Worm (Caenorhabditis elegans) whole organism, young adult: ENCODE results near the gene sri-61.
"Not testable (repeated sequence)": the region's sequence is repeated elsewhere in the genome, so short reads cannot be mapped to it uniquely, and the experiment has no call there.

Experiments used
- C06A6.2 ChIP-seq: fragments of 200-800 bp; sonication (Bioruptor generic); conservative IDR thresholded peaks from 2 replicates; pipeline ENCODE4 v1.3.6; 2022; ENCODE audit warnings: missing genetic modification characterization, missing compliant biosample characterization
- F22D6.2 ChIP-seq: sonication (generic microtip); optimal IDR thresholded peaks from 2 replicates; lab custom pipeline; 2016; ENCODE audit warnings: mild to moderate bottlenecking, missing genetic modification characterization, missing compliant biosample characterization
- F33H1.4 ChIP-seq: fragments of 200-800 bp; sonication (Bioruptor generic); IDR thresholded peaks from 2 replicates; pipeline ENCODE4 v1.3.6; 2022; ENCODE audit warnings: missing genetic modification reagents, missing genetic modification characterization, missing compliant biosample characterization
- F55B11.4 ChIP-seq: sonication (generic microtip); optimal IDR thresholded peaks from 2 replicates; lab custom pipeline; 2016; ENCODE audit warnings: missing compliant biosample characterization, missing genetic modification characterization, borderline replicate concordance; ENCODE audit not compliant: insufficient read depth
- F57A8.1 ChIP-seq: fragments of 200-800 bp; sonication (Bioruptor generic); optimal IDR thresholded peaks from 2 replicates; lab custom pipeline; 2018; ENCODE audit warnings: mild to moderate bottlenecking, missing genetic modification characterization, moderate library complexity, missing compliant biosample characterization
- K11D2.4 ChIP-seq: fragments of 200-800 bp; sonication (Bioruptor generic); IDR thresholded peaks from 2 replicates; pipeline ENCODE4 v1.3.6; 2022; ENCODE audit warnings: missing genetic modification reagents, missing genetic modification characterization, missing compliant biosample characterization
- Y53F4B.3 ChIP-seq: fragments of 200-800 bp; sonication (Bioruptor generic); IDR thresholded peaks from 2 replicates; pipeline ENCODE4 v1.3.6; 2022; ENCODE audit warnings: missing genetic modification reagents, missing genetic modification characterization, missing compliant biosample characterization
- Y79H2A.3 ChIP-seq: fragments of 200-800 bp; sonication (Bioruptor generic); conservative IDR thresholded peaks from 2 replicates; pipeline ENCODE4 v1.3.6; 2022; ENCODE audit warnings: missing genetic modification reagents, missing genetic modification characterization, missing compliant biosample characterization
- Y95B8A.8 ChIP-seq: fragments of 200-800 bp; sonication (Bioruptor generic); IDR thresholded peaks from 2 replicates; pipeline ENCODE4 v1.3.6; 2022; ENCODE audit warnings: missing genetic modification reagents, missing genetic modification characterization, missing compliant biosample characterization
- ZK185.1 ChIP-seq: sonication (generic microtip); optimal IDR thresholded peaks from 2 replicates; lab custom pipeline; 2016; ENCODE audit warnings: mild to moderate bottlenecking, missing genetic modification characterization, missing compliant biosample characterization; ENCODE audit not compliant: poor library complexity, severe bottlenecking
- atf-7 ChIP-seq: sonication (generic microtip); optimal IDR thresholded peaks from 2 replicates; lab custom pipeline; 2017; ENCODE audit warnings: mild to moderate bottlenecking, missing genetic modification characterization, missing compliant biosample characterization
- athp-1 ChIP-seq: sonication (generic microtip); optimal IDR thresholded peaks from 2 replicates; lab custom pipeline; 2017; ENCODE audit warnings: mild to moderate bottlenecking, missing genetic modification characterization, missing compliant biosample characterization
- bed-2 ChIP-seq: fragments of 200-800 bp; sonication (Bioruptor generic); IDR thresholded peaks from 2 replicates; pipeline ENCODE4 v1.3.6; 2022; ENCODE audit warnings: missing genetic modification reagents, missing genetic modification characterization, missing compliant biosample characterization
- ceh-100 ChIP-seq: fragments of 200-800 bp; sonication (Bioruptor generic); IDR thresholded peaks from 2 replicates; pipeline ENCODE4 v1.3.6; 2022; ENCODE audit warnings: missing genetic modification reagents, missing genetic modification characterization, missing compliant biosample characterization
- ceh-79 ChIP-seq: sonication (generic microtip); optimal IDR thresholded peaks from 2 replicates; lab custom pipeline; 2017; ENCODE audit warnings: mild to moderate bottlenecking, missing genetic modification characterization, missing compliant biosample characterization
- chd-7 ChIP-seq: sonication (generic microtip); optimal IDR thresholded peaks from 2 replicates; lab custom pipeline; 2016; ENCODE audit warnings: mild to moderate bottlenecking, missing genetic modification characterization, moderate library complexity, missing compliant biosample characterization
- gei-17 ChIP-seq: fragments of 200-800 bp; sonication (Bioruptor generic); optimal IDR thresholded peaks from 2 replicates; lab custom pipeline; 2018; ENCODE audit warnings: mild to moderate bottlenecking, missing genetic modification characterization, missing compliant biosample characterization
- hsf-1 ChIP-seq: fragments of 200-800 bp; sonication (Bioruptor generic); IDR thresholded peaks from 2 replicates; pipeline ENCODE4 v1.3.6; 2022; ENCODE audit warnings: missing genetic modification reagents, missing genetic modification characterization, missing compliant biosample characterization
- lin-40 ChIP-seq: sonication (generic microtip); optimal IDR thresholded peaks from 2 replicates; lab custom pipeline; 2016; ENCODE audit warnings: missing genetic modification characterization, mild to moderate bottlenecking, missing compliant biosample characterization, missing genotype, missing genetic modification reagents
- mes-4 ChIP-seq: sonication (generic microtip); optimal IDR thresholded peaks from 2 replicates; lab custom pipeline; 2016; ENCODE audit warnings: missing genotype, missing genetic modification characterization, missing compliant biosample characterization
- nfya-2 ChIP-seq: fragments of 200-800 bp; sonication (Bioruptor generic); IDR thresholded peaks from 2 replicates; pipeline ENCODE4 v1.3.6; 2022; ENCODE audit warnings: missing genetic modification reagents, missing genetic modification characterization, missing compliant biosample characterization
- nhr-120 ChIP-seq: fragments of 200-800 bp; sonication (Bioruptor generic); IDR thresholded peaks from 2 replicates; pipeline ENCODE4 v1.3.6; 2022; ENCODE audit warnings: missing genetic modification characterization, missing compliant biosample characterization
- nhr-27 ChIP-seq: fragments of 200-800 bp; sonication (Bioruptor generic); optimal IDR thresholded peaks from 2 replicates; lab custom pipeline; 2018; ENCODE audit warnings: mild to moderate bottlenecking, missing genetic modification characterization, moderate library complexity, missing compliant biosample characterization
- nhr-80 ChIP-seq: sonication (generic microtip); optimal IDR thresholded peaks from 2 replicates; lab custom pipeline; 2016; ENCODE audit warnings: missing genetic modification characterization, missing compliant biosample characterization
- pbrm-1 ChIP-seq: fragments of 200-800 bp; sonication (Bioruptor generic); IDR thresholded peaks from 2 replicates; pipeline ENCODE4 v1.3.6; 2022; ENCODE audit warnings: missing genetic modification reagents, missing genetic modification characterization, missing compliant biosample characterization
- pha-4 ChIP-seq: fragments of 150-350 bp; sonication (generic microtip); optimal IDR thresholded peaks from 2 replicates; lab custom pipeline; 2014; ENCODE audit warnings: missing biosample characterization, missing genetic modification reagents, missing genetic modification characterization
- rec-8 ChIP-seq, 2 experiments: sonication (generic microtip); optimal IDR thresholded peaks; 2 replicates each; lab custom pipeline; 2016; ENCODE audit warnings: mild to moderate bottlenecking in 2 of 2, missing genetic modification characterization in 2 of 2, missing genetic modification reagents in 2 of 2, missing genotype in 2 of 2, missing biosample characterization in 1 of 2, missing compliant biosample characterization in 1 of 2, moderate library complexity in 1 of 2
- snpc-3.4 ChIP-seq: sonication (generic microtip); optimal IDR thresholded peaks from 2 replicates; lab custom pipeline; 2017; ENCODE audit warnings: missing genetic modification characterization, mild to moderate bottlenecking, missing compliant biosample characterization, antibody characterized with exemption, moderate library complexity, missing genotype, missing genetic modification reagents
- snpc-4 ChIP-seq, 5 experiments: fragments of 150-350 bp in 1 of 5; sonication (generic microtip) in 4 of 5; optimal IDR thresholded peaks; 2 replicates each; lab custom pipeline; 2014 to 2018; ENCODE audit warnings: missing genetic modification characterization in 5 of 5, missing biosample characterization in 3 of 5, antibody characterized with exemption in 2 of 5, mild to moderate bottlenecking in 2 of 5, missing compliant biosample characterization in 2 of 5, missing genotype in 2 of 5, moderate library complexity in 2 of 5, missing genetic modification reagents in 1 of 5
- somi-1 ChIP-seq: fragments of 200-800 bp; sonication (Bioruptor generic); optimal IDR thresholded peaks from 2 replicates; lab custom pipeline; 2018; ENCODE audit warnings: mild to moderate bottlenecking, missing genetic modification characterization, missing compliant biosample characterization
- tbx-9 ChIP-seq: sonication (generic microtip); optimal IDR thresholded peaks from 2 replicates; lab custom pipeline; 2016; ENCODE audit warnings: borderline replicate concordance, missing genetic modification characterization, inconsistent platforms, missing compliant biosample characterization
- xnd-1 ChIP-seq: sonication (generic microtip); optimal IDR thresholded peaks from 2 replicates; lab custom pipeline; 2016; ENCODE audit warnings: missing genotype, missing genetic modification reagents, missing genetic modification characterization, missing compliant biosample characterization
- zfh-2 ChIP-seq: fragments of 200-800 bp; sonication (Bioruptor generic); conservative IDR thresholded peaks from 2 replicates; pipeline ENCODE4 v1.3.6; 2022; ENCODE audit warnings: missing genetic modification reagents, missing genetic modification characterization, missing compliant biosample characterization
- zim-3 ChIP-seq: sonication (generic microtip); optimal IDR thresholded peaks from 2 replicates; lab custom pipeline; 2017; ENCODE audit warnings: mild to moderate bottlenecking, missing genetic modification characterization, moderate library complexity, missing compliant biosample characterization
- ztf-25 ChIP-seq: fragments of 200-800 bp; sonication (Bioruptor generic); IDR thresholded peaks from 2 replicates; pipeline ENCODE4 v1.3.6; 2022; ENCODE audit warnings: missing genetic modification reagents, missing genetic modification characterization, missing compliant biosample characterization
- ztf-26 ChIP-seq: sonication (generic microtip); optimal IDR thresholded peaks from 2 replicates; lab custom pipeline; 2017; ENCODE audit warnings: missing genetic modification characterization, missing compliant biosample characterization
- ztf-3 ChIP-seq: fragments of 200-800 bp; sonication (Bioruptor generic); optimal IDR thresholded peaks from 2 replicates; lab custom pipeline; 2018; ENCODE audit warnings: mild to moderate bottlenecking, missing genetic modification characterization, missing compliant biosample characterization

sri-61 gene

DNA sequence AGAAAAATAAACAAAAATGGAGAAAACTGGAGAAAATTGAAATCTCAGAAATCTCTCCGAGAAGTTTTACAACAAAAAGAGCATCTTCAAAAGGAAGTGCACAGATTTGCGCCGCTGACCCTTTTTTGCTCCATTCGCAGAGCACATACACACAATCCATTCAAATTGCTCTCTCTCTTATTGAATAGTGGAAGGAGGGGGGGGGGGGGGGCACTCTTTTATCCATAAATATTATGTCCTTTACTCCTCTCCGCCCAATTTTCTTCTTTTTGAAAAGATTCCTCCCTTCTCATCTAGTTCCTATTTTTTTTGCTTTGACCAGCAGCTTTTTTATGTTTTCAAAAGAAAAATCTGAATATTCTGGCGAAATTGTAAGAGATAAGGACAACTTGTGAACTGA lies 5.0 kb downstream of the sri-61 start:
- TF ChIP-seq nhr-120 (GFP tag; lab: Robert Waterston, UW) (no peak), chd-7 (no peak), F22D6.2 (tag; lab: Kevin White, UChicago) (no peak), zim-3 (no peak), athp-1 (tag; lab: Kevin White, UChicago) (no peak), somi-1 (GFP tag; lab: Kevin White, UChicago) (no peak), pha-4 (tag; lab: Kevin White, UChicago) (no peak), xnd-1 (no peak), Y95B8A.8 (GFP tag; lab: Robert Waterston, UW) (no peak), ztf-3 (GFP tag; lab: Kevin White, UChicago) (no peak), nhr-80 (tag; lab: Kevin White, UChicago) (no peak), pbrm-1 (GFP tag; lab: Robert Waterston, UW) (no peak), nhr-27 (no peak), snpc-3.4 (tag; lab: Kevin White, UChicago) (no peak), zfh-2 (GFP tag; lab: Robert Waterston, UW) (no peak), Y79H2A.3 (GFP tag; lab: Robert Waterston, UW) (no peak)
- TF ChIP-seq, all 124 proteins: peak for 0

DNA sequence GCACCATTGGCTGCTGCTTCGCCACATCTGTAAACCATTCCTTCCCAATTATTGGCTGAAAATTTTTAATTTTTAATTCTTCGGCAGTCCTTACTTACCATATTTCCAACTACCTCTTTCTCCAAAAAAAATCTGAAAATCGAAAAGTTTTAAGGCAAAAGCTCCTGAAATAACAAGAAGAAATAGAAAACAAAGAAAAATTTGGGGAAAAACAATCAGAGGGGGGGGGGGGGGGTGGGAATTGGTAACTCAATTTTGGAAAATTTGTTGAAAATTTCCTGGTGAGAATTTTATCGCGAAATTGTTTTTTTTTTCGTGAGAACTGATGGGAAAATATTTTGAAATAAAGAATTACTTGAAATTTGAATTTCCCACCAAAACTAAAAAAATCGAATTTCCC lies 7.7 kb downstream of the sri-61 start, which contains the start of gene set-11:
TSS of gene set-11 (minus strand) at position 101 of the 400 bp plus-strand sequence.
- TF ChIP-seq hsf-1 (GFP tag; lab: Robert Waterston, UW), result no peak
- no peak for TF ChIP-seq tbx-9 (tag; lab: Kevin White, UChicago)
- no peak for TF ChIP-seq lin-40
- TF ChIP-seq Y53F4B.3, result no peak
- TF ChIP-seq F33H1.4, result no peak
- no peak for TF ChIP-seq F55B11.4 (tag; lab: Kevin White, UChicago)
- TF ChIP-seq F22D6.2 (tag; lab: Kevin White, UChicago), result no peak
- no peak for TF ChIP-seq gei-17

DNA sequence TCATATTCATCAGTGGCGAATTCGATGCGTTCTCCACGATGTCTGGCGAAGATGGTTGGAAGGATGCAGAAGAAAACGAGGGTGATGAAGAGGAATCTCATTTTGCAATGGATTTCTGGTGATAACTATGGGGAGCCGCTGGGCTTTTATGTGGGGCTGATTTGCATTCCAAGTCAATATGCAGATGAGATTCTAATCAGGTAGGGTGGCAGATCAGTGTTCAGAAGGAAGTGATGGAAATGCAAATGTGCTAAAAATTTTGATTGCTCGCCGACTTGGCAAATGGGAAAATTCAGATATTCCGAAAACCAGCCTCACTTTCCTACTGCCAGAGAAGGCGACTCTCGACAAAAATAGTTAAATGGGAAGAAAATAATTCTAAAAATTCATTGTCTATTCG lies 10.0 kb downstream of the sri-61 start, which contains the start of gene nspf-3:
TSS of gene nspf-3 (minus strand) at position 101 of the 400 bp plus-strand sequence.
- TF ChIP-seq mes-4 (tag; lab: Kevin White, UChicago) (no peak), nfya-2 (GFP tag; lab: Robert Waterston, UW) (no peak), ceh-79 (tag; lab: Kevin White, UChicago) (no peak), ztf-3 (GFP tag; lab: Kevin White, UChicago) (no peak), nhr-120 (GFP tag; lab: Robert Waterston, UW) (no peak), snpc-4 (GFP tag; optimal IDR thresholded peaks at IDR 0.05; lab: Kevin White, UChicago) (no peak), snpc-4 (tag; optimal IDR thresholded peaks at IDR 0.05; lab: Kevin White, UChicago) (no peak), atf-7 (tag; lab: Kevin White, UChicago) (no peak), F57A8.1 (GFP tag; lab: Kevin White, UChicago) (no peak), K11D2.4 (GFP tag; lab: Robert Waterston, UW) (no peak), C06A6.2 (no peak), ztf-25 (no peak), bed-2 (no peak), ztf-26 (tag; lab: Kevin White, UChicago) (no peak)

DNA sequence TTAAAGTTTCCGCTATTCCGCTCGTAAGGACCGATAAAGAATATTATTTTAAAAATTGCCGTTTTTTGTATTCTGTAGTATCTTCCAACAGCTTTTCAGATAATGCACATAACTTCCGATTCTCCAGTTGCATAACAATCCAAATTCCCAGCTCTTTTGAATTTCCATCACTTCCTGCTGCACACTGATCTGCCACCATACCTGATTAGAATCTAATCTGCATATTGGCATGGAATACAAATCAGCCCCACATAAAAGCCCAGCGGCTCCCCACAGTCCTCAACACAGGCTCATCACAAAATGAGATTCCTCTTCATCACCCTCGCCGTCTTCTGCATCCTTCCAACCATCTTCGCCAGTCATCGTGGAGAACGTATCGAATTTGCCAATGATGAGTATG lies 11.5 kb downstream of the sri-61 start, which contains the start of gene nspf-2:
TSS of gene nspf-2 (plus strand) at position 301 of the 400 bp plus-strand sequence.
- not testable (repeated sequence) for TF ChIP-seq rec-8 (tag; optimal IDR thresholded peaks at IDR 0.05; lab: Kevin White, UChicago); ceh-100 (GFP tag; lab: Robert Waterston, UW); ZK185.1 (tag; lab: Kevin White, UChicago)
- TF ChIP-seq, all 124 proteins: peak for 0; not testable (repeated sequence) for 124
